Fruit fly (Drosophila melanogaster) whole organism, pupa: ENCODE results near the gene Stat92E.

Source experiments
- CG10348 ChIP-seq: fragments of 200-800 bp; sonication (Bioruptor generic); IDR thresholded peaks from 2 replicates; pipeline ENCODE4 v1.3.6; 2022; ENCODE audit warnings: missing biosample characterization, missing genetic modification characterization
- CG12605 ChIP-seq: fragments of 200-800 bp; sonication (Bioruptor generic); IDR thresholded peaks from 2 replicates; pipeline ENCODE4 v1.3.6; 2022; ENCODE audit warnings: missing biosample characterization, missing genetic modification characterization
- CG13204 ChIP-seq: fragments of 200-800 bp; sonication (Bioruptor generic); optimal IDR thresholded peaks from 2 replicates; lab custom pipeline; 2018; ENCODE audit warnings: missing biosample characterization, mild to moderate bottlenecking, missing genetic modification characterization, moderate library complexity
- CG14655 ChIP-seq: fragments of 200-800 bp; sonication (Bioruptor generic); optimal IDR thresholded peaks from 3 replicates; lab custom pipeline; 2017; ENCODE audit warnings: mild to moderate bottlenecking, missing biosample characterization, missing genetic modification reagents, missing genetic modification characterization
- CG15710 ChIP-seq: fragments of 200-800 bp; sonication (Bioruptor generic); optimal IDR thresholded peaks from 2 replicates; lab custom pipeline; 2018; ENCODE audit warnings: missing biosample characterization, mild to moderate bottlenecking, missing genetic modification characterization, moderate library complexity
- CG17806 ChIP-seq: fragments of 200-800 bp; sonication (Bioruptor generic); optimal IDR thresholded peaks from 2 replicates; lab custom pipeline; 2018; ENCODE audit warnings: missing biosample characterization, mild to moderate bottlenecking, missing genetic modification characterization, moderate library complexity
- CG32121 ChIP-seq: fragments of 200-800 bp; sonication (Bioruptor generic); IDR thresholded peaks from 2 replicates; pipeline ENCODE4 v1.3.6; 2022; ENCODE audit warnings: missing biosample characterization, missing genetic modification characterization
- CG34367 ChIP-seq: fragments of 200-800 bp; sonication (Bioruptor generic); optimal IDR thresholded peaks from 2 replicates; lab custom pipeline; 2018; ENCODE audit warnings: missing biosample characterization, mild to moderate bottlenecking, missing genetic modification characterization
- CG4496 ChIP-seq: fragments of 200-800 bp; sonication (Bioruptor generic); IDR thresholded peaks from 3 replicates; pipeline ENCODE4 v1.3.6; 2022; ENCODE audit warnings: missing biosample characterization, missing genetic modification characterization
- CG8159 ChIP-seq: fragments of 200-800 bp; sonication (Bioruptor generic); optimal IDR thresholded peaks from 3 replicates; lab custom pipeline; 2018; ENCODE audit warnings: missing biosample characterization, mild to moderate bottlenecking, missing genetic modification characterization, moderate library complexity
- CG8301 ChIP-seq: fragments of 200-800 bp; sonication (Bioruptor generic); optimal IDR thresholded peaks from 2 replicates; lab custom pipeline; 2018; ENCODE audit warnings: missing biosample characterization, mild to moderate bottlenecking, missing genetic modification characterization
- CG9948 ChIP-seq: fragments of 200-800 bp; sonication (Bioruptor generic); optimal IDR thresholded peaks from 2 replicates; lab custom pipeline; 2018; ENCODE audit warnings: missing biosample characterization, mild to moderate bottlenecking, missing genetic modification characterization, moderate library complexity
- D1 ChIP-seq: fragments of 200-800 bp; sonication (Bioruptor generic); optimal IDR thresholded peaks from 2 replicates; lab custom pipeline; 2018; ENCODE audit warnings: missing biosample characterization, mild to moderate bottlenecking, missing genetic modification characterization, moderate library complexity
- EcR ChIP-seq: fragments of 200-800 bp; sonication (Bioruptor generic); optimal IDR thresholded peaks from 3 replicates; lab custom pipeline; 2019; ENCODE audit warnings: missing biosample characterization, missing genetic modification characterization, mild to moderate bottlenecking, moderate library complexity, missing genetic modification reagents
- Ets98B ChIP-seq: fragments of 200-800 bp; sonication (Bioruptor generic); IDR thresholded peaks from 2 replicates; pipeline ENCODE4 v1.3.6; 2022; ENCODE audit warnings: missing biosample characterization, missing genetic modification characterization
- Pif1A ChIP-seq: fragments of 200-800 bp; sonication (Bioruptor generic); optimal IDR thresholded peaks from 3 replicates; lab custom pipeline; 2016; ENCODE audit warnings: missing biosample characterization, missing genetic modification characterization
- Pif1B ChIP-seq: fragments of 200-800 bp; sonication (Bioruptor generic); optimal IDR thresholded peaks from 3 replicates; lab custom pipeline; 2016; ENCODE audit warnings: missing biosample characterization, missing genetic modification characterization
- Snoo ChIP-seq: fragments of 200-800 bp; sonication (Bioruptor generic); optimal IDR thresholded peaks from 3 replicates; lab custom pipeline; 2017; ENCODE audit warnings: missing biosample characterization, mild to moderate bottlenecking, missing genetic modification characterization, inconsistent platforms
- fd96Ca ChIP-seq: fragments of 200-800 bp; sonication (Bioruptor generic); IDR thresholded peaks from 3 replicates; pipeline ENCODE4 v1.3.6; 2022; ENCODE audit warnings: missing biosample characterization, missing genetic modification characterization
- gl ChIP-seq: fragments of 200-800 bp; sonication (Bioruptor generic); optimal IDR thresholded peaks from 2 replicates; lab custom pipeline; 2018; ENCODE audit warnings: missing biosample characterization, mild to moderate bottlenecking, missing genetic modification characterization
- rn ChIP-seq: fragments of 200-800 bp; sonication (Bioruptor generic); IDR thresholded peaks from 2 replicates; pipeline ENCODE4 v1.3.6; 2022; ENCODE audit warnings: missing biosample characterization, missing genetic modification characterization

The Stat92E gene

DNA sequence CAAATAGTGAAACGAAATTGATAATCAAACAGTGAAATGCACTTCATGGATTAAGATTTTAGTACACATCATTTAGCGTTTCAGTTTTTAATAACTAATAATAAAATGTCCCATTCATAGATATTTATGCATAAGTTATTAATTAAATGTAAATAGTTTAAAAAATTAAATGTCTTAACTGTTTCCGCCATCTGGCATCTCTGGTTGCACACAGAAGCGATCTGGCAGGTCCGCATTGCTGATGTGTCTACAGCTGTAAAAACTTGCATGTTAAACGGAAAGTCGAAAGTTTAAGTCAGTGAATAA lies 36.3 kb upstream of the Stat92E start, which contains the start of gene Srp72:
Srp72 (plus strand) TSS at position 232 of the 306 bp plus-strand sequence.
- TF ChIP-seq CG17806 (peak; percentile 54), CG8159 (peak; percentile 47), CG4496 (GFP tag; lab: Robert Waterston, UW) (peak; percentile 41; the same call in 2 of the 3 replicates), rn (GFP tag; lab: Robert Waterston, UW) (no peak), CG9948 (tag; lab: Kevin White, UChicago) (peak; percentile 10), Snoo (tag; lab: Kevin White, UChicago) (no peak), Pif1A (GFP tag; lab: Kevin White, UChicago) (peak; percentile 6), fd96Ca (GFP tag; lab: Robert Waterston, UW) (no peak), Ets98B (peak; percentile 34), CG15710 (tag; lab: Kevin White, UChicago) (peak; percentile 39), CG12605 (GFP tag; lab: Robert Waterston, UW) (peak; percentile 24; the same call in 1 of the 2 replicates), CG32121 (0 out of 2 replicates have a peak, but pooled peaks have one; percentile 13)

dm6 chr3R:20587630-20588479 lies 35.7 kb upstream of the Stat92E start, which contains the start of gene Septin2:
Gene Septin2, minus strand, starts transcription at chr3R:20588356.
- TF ChIP-seq CG13204 (GFP tag; lab: Kevin White, UChicago) (peak; percentile 57), CG9948 (tag; lab: Kevin White, UChicago) (peak; percentile 91), fd96Ca (GFP tag; lab: Robert Waterston, UW) (peak; percentile 84), Snoo (tag; lab: Kevin White, UChicago) (peak; percentile 91), gl (tag; lab: Kevin White, UChicago) (peak; percentile 68), CG10348 (GFP tag; lab: Robert Waterston, UW) (peak; percentile 42; the same call in 1 of the 2 replicates), CG34367 (tag; lab: Kevin White, UChicago) (peak; percentile 80), D1 (tag; lab: Kevin White, UChicago) (no peak), CG8159 (peak; percentile 94), CG8301 (tag; lab: Kevin White, UChicago) (peak; percentile 95), CG17806 (peak; percentile 91), Ets98B (peak; percentile 75), rn (GFP tag; lab: Robert Waterston, UW) (peak; percentile 74), CG14655 (GFP tag; lab: Kevin White, UChicago) (peak; percentile 95), Pif1B (GFP tag; lab: Kevin White, UChicago) (no peak), EcR (peak; percentile 63), CG15710 (tag; lab: Kevin White, UChicago) (peak; percentile 87), CG4496 (GFP tag; lab: Robert Waterston, UW) (peak; percentile 85), Pif1A (GFP tag; lab: Kevin White, UChicago) (peak; percentile 53), CG12605 (GFP tag; lab: Robert Waterston, UW) (peak; percentile 61), CG32121 (peak; percentile 80)

DNA sequence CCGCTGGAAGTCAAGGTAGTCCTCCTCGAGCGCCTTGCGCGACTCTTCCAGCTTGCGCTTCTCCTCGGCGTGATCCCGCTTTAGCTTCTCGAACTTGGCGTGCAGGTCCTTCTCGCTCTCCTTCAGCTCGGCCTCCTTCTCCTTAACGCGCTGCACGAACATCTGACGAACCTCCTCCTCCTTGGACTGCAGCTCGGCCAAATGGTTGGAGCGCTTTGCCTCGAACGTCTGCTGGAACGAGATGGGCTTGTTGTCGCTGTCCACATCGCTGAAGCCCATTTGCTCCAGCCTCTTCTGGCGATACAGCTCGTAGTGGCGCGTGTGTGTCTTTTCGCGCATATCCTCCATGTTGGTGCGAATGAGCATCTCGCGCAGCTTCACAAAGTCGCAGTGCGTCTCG lies 34.3 kb upstream of the Stat92E start:
- TF ChIP-seq CG34367 (tag; lab: Kevin White, UChicago) (no peak), Pif1B (GFP tag; lab: Kevin White, UChicago) (no peak), CG17806 (no peak), CG4496 (GFP tag; lab: Robert Waterston, UW) (no peak), CG15710 (tag; lab: Kevin White, UChicago) (no peak)

DNA sequence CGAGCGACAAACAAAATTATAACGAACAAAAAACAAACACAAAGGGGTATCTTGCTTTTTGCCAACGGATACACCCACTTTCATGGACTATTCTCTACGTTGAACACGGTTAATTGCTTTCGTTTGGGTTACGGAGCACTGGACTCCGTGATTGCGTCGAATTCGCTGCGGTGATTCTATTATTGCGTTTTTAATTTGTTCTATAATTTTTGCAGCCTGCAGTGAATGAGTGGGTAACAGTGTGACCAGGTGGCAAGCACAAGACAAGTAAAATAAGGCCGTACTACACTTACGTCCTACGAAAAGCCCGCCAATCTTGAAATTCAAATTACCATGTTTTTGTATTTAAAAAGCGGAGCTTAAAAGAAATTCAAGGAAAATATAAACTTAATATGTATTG lies 33.5 kb upstream of the Stat92E start, which contains the start of gene CG16953:
CG16953 (minus strand) TSS at position 268 of the 400 bp plus-strand sequence.
- TF ChIP-seq EcR (peak; percentile 5), CG10348 (GFP tag; lab: Robert Waterston, UW) (no peak)
- TF ChIP-seq, all 21 proteins: peak for 1

DNA sequence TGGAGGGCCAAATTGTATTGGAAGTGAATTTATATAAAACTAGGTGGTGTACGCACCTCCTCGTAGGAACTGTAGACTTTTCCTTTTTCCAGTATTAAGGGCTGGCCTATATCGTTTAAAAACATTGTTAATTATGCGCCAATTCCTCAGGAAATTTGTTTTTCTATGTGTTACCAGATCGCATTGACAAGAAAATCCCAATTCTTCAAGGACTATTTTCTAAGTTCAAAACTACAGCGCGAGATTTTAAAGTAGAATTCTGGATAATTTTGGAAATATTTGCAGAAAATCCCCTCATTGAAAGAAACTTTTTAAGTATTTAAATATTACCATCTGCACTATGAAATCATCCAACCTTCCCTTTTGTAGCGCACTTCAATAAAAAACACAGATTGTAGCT lies 29.3 kb upstream of the Stat92E start, which contains the start of gene CG34008:
CG34008 (minus strand) TSS at position 147 of the 400 bp plus-strand sequence.
- TF ChIP-seq Pif1A (GFP tag; lab: Kevin White, UChicago): no peak
- TF ChIP-seq CG10348 (GFP tag; lab: Robert Waterston, UW): no peak
- TF ChIP-seq CG13204 (GFP tag; lab: Kevin White, UChicago): no peak
- TF ChIP-seq CG17806: no peak
- TF ChIP-seq gl (tag; lab: Kevin White, UChicago): no peak
- TF ChIP-seq CG15710 (tag; lab: Kevin White, UChicago): no peak
- TF ChIP-seq CG14655 (GFP tag; lab: Kevin White, UChicago): no peak
- no peak for TF ChIP-seq CG32121
- no peak for TF ChIP-seq Ets98B
- TF ChIP-seq CG12605 (GFP tag; lab: Robert Waterston, UW): no peak
- TF ChIP-seq D1 (tag; lab: Kevin White, UChicago): no peak
- no peak for TF ChIP-seq CG8159
- no peak for TF ChIP-seq EcR

DNA sequence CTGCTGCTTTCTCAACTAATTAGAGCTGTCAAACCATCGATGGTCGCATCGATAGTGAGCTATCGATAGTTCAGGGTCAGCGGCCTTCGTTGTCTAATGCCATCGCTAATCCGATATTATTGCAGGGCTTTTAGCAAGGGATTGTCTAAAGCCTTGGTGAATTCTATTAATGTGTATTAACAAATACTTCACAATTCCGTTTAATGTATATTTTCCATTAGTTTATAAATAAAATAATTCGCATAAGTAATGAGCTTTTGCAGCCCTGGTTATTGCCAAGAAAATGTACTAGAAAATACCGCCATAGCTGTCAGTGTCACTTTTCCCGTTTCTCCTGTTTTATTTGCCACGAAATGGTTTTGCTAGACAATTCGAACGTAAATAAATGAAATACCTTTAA lies 27.7 kb upstream of the Stat92E start, which contains the start of the genes EloB and Srp14:
EloB (minus strand) TSS at position 35 of the 400 bp plus-strand sequence.
Srp14 (plus strand) TSS at position 300 of the 400 bp plus-strand sequence.
- TF ChIP-seq D1 (tag; lab: Kevin White, UChicago) (no peak), CG8301 (tag; lab: Kevin White, UChicago) (peak; percentile 64), EcR (peak; percentile 98), Pif1A (GFP tag; lab: Kevin White, UChicago) (no peak), CG34367 (tag; lab: Kevin White, UChicago) (peak; percentile 55), Snoo (tag; lab: Kevin White, UChicago) (peak; percentile 66), CG15710 (tag; lab: Kevin White, UChicago) (peak; percentile 78), CG12605 (GFP tag; lab: Robert Waterston, UW) (peak; percentile 57; the same call in 1 of the 2 replicates), fd96Ca (GFP tag; lab: Robert Waterston, UW) (peak; percentile 81), CG10348 (GFP tag; lab: Robert Waterston, UW) (no peak), Pif1B (GFP tag; lab: Kevin White, UChicago) (no peak), CG8159 (no peak), CG9948 (tag; lab: Kevin White, UChicago) (peak; percentile 65), Ets98B (peak; percentile 78), gl (tag; lab: Kevin White, UChicago) (peak; percentile 33), rn (GFP tag; lab: Robert Waterston, UW) (no peak), CG32121 (peak; percentile 66), CG13204 (GFP tag; lab: Kevin White, UChicago) (no peak), CG17806 (peak; percentile 70), CG4496 (GFP tag; lab: Robert Waterston, UW) (peak; percentile 77), CG14655 (GFP tag; lab: Kevin White, UChicago) (no peak)
